Worm (Caenorhabditis elegans): ENCODE measurements around the gene C17H11.4.

The C17H11.4 gene

ce11 chrX:8181590-8182311 is at the start of gene C17H11.4:
C17H11.4 (minus strand) TSS chrX:8181640.
- peak; percentile 10 for TF ChIP-seq nhr-85 (tag)

ce11 chrX:8230579-8230978 is 49.1 kb upstream of the C17H11.4 start:
- TF ChIP-seq swsn-7 (tag; optimal IDR thresholded peaks at IDR 0.05) (no peak), egl-13 (tag; optimal IDR thresholded peaks at IDR 0.05) (no peak), pqm-1 (tag; optimal IDR thresholded peaks at IDR 0.05) (no peak), mdl-1 (tag; optimal IDR thresholded peaks at IDR 0.05) (no peak), nhr-77 (tag; optimal IDR thresholded peaks at IDR 0.05) (no peak), hlh-17 (GFP tag; optimal IDR thresholded peaks at IDR 0.05; ENCODE audit: borderline replicate concordance) (no peak), unc-98 (GFP tag; IDR thresholded peaks at IDR 0.05) (no peak), fkh-4 (tag; optimal IDR thresholded peaks at IDR 0.05; ENCODE audit: borderline replicate concordance) (no peak), efl-1 (optimal IDR thresholded peaks at IDR 0.05) (no peak), efl-1 (GFP tag; optimal IDR thresholded peaks at IDR 0.05 in 1 of 2) (no peak), fkh-8 (tag; optimal IDR thresholded peaks at IDR 0.05) (no peak), lin-15B (tag; optimal IDR thresholded peaks at IDR 0.05) (no peak), C04F5.9 (tag; optimal IDR thresholded peaks at IDR 0.05) (no peak), ztf-11 (tag; optimal IDR thresholded peaks at IDR 0.05) (no peak), nhr-90 (tag; optimal IDR thresholded peaks at IDR 0.05; ENCODE audit: poor library complexity) (no peak), rnt-1 (tag; optimal IDR thresholded peaks at IDR 0.05) (no peak), nhr-85 (tag) (no peak), ces-1 (GFP tag; optimal IDR thresholded peaks at IDR 0.05) (no peak), isw-1 (GFP tag; IDR thresholded peaks at IDR 0.05) (no peak), nhr-12 (tag; optimal IDR thresholded peaks at IDR 0.05) (no peak), nhr-47 (tag; optimal IDR thresholded peaks at IDR 0.05) (no peak)

ce11 chrX:8229221-8229620 is 47.8 kb upstream of the C17H11.4 start:
- TF ChIP-seq egl-27 (tag; optimal IDR thresholded peaks at IDR 0.05) (no peak), nhr-76 (tag; optimal IDR thresholded peaks at IDR 0.05) (no peak), tlp-1 (tag; optimal IDR thresholded peaks at IDR 0.05) (no peak), lin-35 (GFP tag; optimal IDR thresholded peaks at IDR 0.05) (no peak), swsn-7 (tag; optimal IDR thresholded peaks at IDR 0.05) (no peak), lin-14 (GFP tag; optimal IDR thresholded peaks at IDR 0.05) (no peak), mab-9 (GFP tag; IDR thresholded peaks at IDR 0.05) (no peak), egl-13 (tag; optimal IDR thresholded peaks at IDR 0.05) (no peak), alr-1 (tag; optimal IDR thresholded peaks at IDR 0.05; ENCODE audit: borderline replicate concordance) (no peak)

ce11 chrX:8224916-8225315 is 43.5 kb upstream of the C17H11.4 start, which contains the start of gene K02A6.2:
K02A6.2 (minus strand) TSS chrX:8225016.
- TF ChIP-seq zag-1 (tag; optimal IDR thresholded peaks at IDR 0.05) (no peak), efl-3 (GFP tag; optimal IDR thresholded peaks at IDR 0.05) (no peak), lir-3 (tag; optimal IDR thresholded peaks at IDR 0.05; ENCODE audit: poor library complexity) (no peak), ceh-82 (tag; optimal IDR thresholded peaks at IDR 0.05) (no peak), C04F5.9 (tag; optimal IDR thresholded peaks at IDR 0.05) (no peak), skn-1 (tag; optimal IDR thresholded peaks at IDR 0.05) (no peak), fkh-4 (tag; optimal IDR thresholded peaks at IDR 0.05; ENCODE audit: borderline replicate concordance) (no peak), alr-1 (tag; optimal IDR thresholded peaks at IDR 0.05; ENCODE audit: borderline replicate concordance) (no peak), mdl-1 (tag; optimal IDR thresholded peaks at IDR 0.05) (no peak)

- TF ChIP-seq lin-35 (GFP tag; optimal IDR thresholded peaks at IDR 0.05), result no peak
- no peak for TF ChIP-seq elt-3 (tag; optimal IDR thresholded peaks at IDR 0.05)
- TF ChIP-seq unc-62 (GFP tag; optimal IDR thresholded peaks at IDR 0.05), result no peak
- TF ChIP-seq swsn-7 (tag; optimal IDR thresholded peaks at IDR 0.05), result no peak
- TF ChIP-seq nhr-84 (tag; optimal IDR thresholded peaks at IDR 0.05), result no peak
- TF ChIP-seq nhr-76 (tag; optimal IDR thresholded peaks at IDR 0.05), result no peak
- TF ChIP-seq ceh-82 (tag; optimal IDR thresholded peaks at IDR 0.05), result no peak
- TF ChIP-seq nhr-20 (tag; optimal IDR thresholded peaks at IDR 0.05), result no peak
- no peak for TF ChIP-seq snpc-4 (tag; optimal IDR thresholded peaks at IDR 0.05)
- no peak for TF ChIP-seq unc-98 (GFP tag; IDR thresholded peaks at IDR 0.05)
- TF ChIP-seq nhr-237 (tag; optimal IDR thresholded peaks at IDR 0.05), result no peak
- no peak for TF ChIP-seq C04F5.9 (tag; optimal IDR thresholded peaks at IDR 0.05)
- TF ChIP-seq ama-1 (optimal IDR thresholded peaks at IDR 0.05), result no peak
- TF ChIP-seq snu-23 (GFP tag; optimal IDR thresholded peaks at IDR 0.05), result no peak
- no peak for TF ChIP-seq Y116A8C.19 (tag; optimal IDR thresholded peaks at IDR 0.05; ENCODE audit: borderline replicate concordance)
- TF ChIP-seq nhr-90 (tag; optimal IDR thresholded peaks at IDR 0.05; ENCODE audit: poor library complexity), result no peak
- no peak for TF ChIP-seq C34B4.2 (tag; optimal IDR thresholded peaks at IDR 0.05)
- TF ChIP-seq lin-14 (GFP tag; optimal IDR thresholded peaks at IDR 0.05), result no peak
Measured at ce11 chrX:8219428-8219827, 38.0 kb upstream of the C17H11.4 start, which contains the start of gene K02A6.1. K02A6.1 (plus strand) TSS chrX:8219728.

All from whole organism, L1 larva.